Worm (Caenorhabditis elegans) whole organism, midembryonic: ENCODE data around the gene ZK686.3.

Experiments used
- T22C8.4 ChIP-seq: fragments of 200-800 bp; sonication (Bioruptor generic); IDR thresholded peaks from 2 replicates; pipeline ENCODE4 v1.3.6; 2022; ENCODE audit warnings: missing genetic modification characterization, missing compliant biosample characterization
- cog-1 ChIP-seq: sonication (generic microtip); optimal IDR thresholded peaks from 2 replicates; lab custom pipeline; 2016; ENCODE audit warnings: missing genetic modification characterization, missing compliant biosample characterization
- flt-1 ChIP-seq: fragments of 200-800 bp; sonication (Bioruptor generic); IDR thresholded peaks from 2 replicates; pipeline ENCODE4 v1.3.6; 2022; ENCODE audit warnings: missing genetic modification characterization, missing compliant biosample characterization
- klf-2 ChIP-seq: fragments of 200-800 bp; sonication (Bioruptor generic); conservative IDR thresholded peaks from 2 replicates; pipeline ENCODE4 v1.3.6; 2022; ENCODE audit warnings: missing genetic modification reagents, missing genetic modification characterization, missing compliant biosample characterization
- med-1 ChIP-seq: sonication (generic microtip); optimal IDR thresholded peaks from 2 replicates; lab custom pipeline; 2017; ENCODE audit warnings: missing genetic modification characterization, mild to moderate bottlenecking, missing compliant biosample characterization, antibody characterized with exemption, missing genetic modification reagents; ENCODE audit not compliant: insufficient read depth
- ref-1 ChIP-seq: fragments of 200-800 bp; sonication (Bioruptor generic); conservative IDR thresholded peaks from 2 replicates; pipeline ENCODE4 v1.3.6; 2022; ENCODE audit warnings: missing genetic modification reagents, missing genetic modification characterization, missing compliant biosample characterization
- tab-1 ChIP-seq: fragments of 200-800 bp; sonication (Bioruptor generic); IDR thresholded peaks from 2 replicates; pipeline ENCODE4 v1.3.6; 2022; ENCODE audit warnings: missing genetic modification characterization, missing compliant biosample characterization
- ztf-23 ChIP-seq: fragments of 200-800 bp; sonication (Bioruptor generic); IDR thresholded peaks from 2 replicates; pipeline ENCODE4 v1.3.6; 2022; ENCODE audit warnings: missing genetic modification reagents, missing genetic modification characterization, missing compliant biosample characterization
- ztf-29 ChIP-seq: fragments of 200-800 bp; sonication (Bioruptor generic); IDR thresholded peaks from 2 replicates; pipeline ENCODE4 v1.3.6; 2022; ENCODE audit warnings: missing genetic modification reagents, missing genetic modification characterization, missing compliant biosample characterization

ZK686.3 gene

ce11 chrIII:7720861-7721260 lies 48.0 kb downstream of the ZK686.3 start:
- TF ChIP-seq ztf-29 (no peak), cog-1 (no peak), ztf-23 (GFP tag; lab: Robert Waterston, UW) (no peak), T22C8.4 (no peak), med-1 (no peak), flt-1 (GFP tag; lab: Robert Waterston, UW) (no peak), ref-1 (GFP tag; lab: Robert Waterston, UW) (no peak), klf-2 (no peak), tab-1 (GFP tag; lab: Robert Waterston, UW) (no peak)

ce11 chrIII:7719364-7719936 lies 49.4 kb downstream of the ZK686.3 start, which contains the start of gene ncl-1:
Gene ncl-1, plus strand, starts transcription at chrIII:7719729.
- TF ChIP-seq klf-2 (no peak), tab-1 (GFP tag; lab: Robert Waterston, UW) (no peak), ztf-29 (no peak), T22C8.4 (no peak), flt-1 (GFP tag; lab: Robert Waterston, UW) (no peak), med-1 (no peak), cog-1 (no peak), ztf-23 (GFP tag; lab: Robert Waterston, UW) (no peak), ref-1 (GFP tag; lab: Robert Waterston, UW) (no peak)

- TF ChIP-seq med-1 (no peak), T22C8.4 (no peak), ztf-23 (GFP tag; lab: Robert Waterston, UW) (no peak), cog-1 (no peak), klf-2 (no peak), ref-1 (GFP tag; lab: Robert Waterston, UW) (no peak), flt-1 (GFP tag; lab: Robert Waterston, UW) (no peak), tab-1 (GFP tag; lab: Robert Waterston, UW) (no peak)
Observed at ce11 chrIII:7718318-7718717, 50.5 kb downstream of the ZK686.3 start.
